Fruit fly (Drosophila melanogaster) whole organism, adult: Measurements from ENCODE around the gene beta4GalT7.

Experiments used
- CG11617 ChIP-seq: fragments of 200-800 bp; sonication (Bioruptor generic); optimal IDR thresholded peaks from 2 replicates; lab custom pipeline; 2017; ENCODE audit warnings: mild to moderate bottlenecking, missing biosample characterization, missing genetic modification reagents, missing genetic modification characterization
- CG12768 ChIP-seq: fragments of 200-800 bp; sonication (Bioruptor generic); optimal IDR thresholded peaks from 2 replicates; lab custom pipeline; 2017; ENCODE audit warnings: missing biosample characterization, missing genetic modification characterization, mild to moderate bottlenecking, moderate library complexity, missing genetic modification reagents
- CG14711 ChIP-seq: fragments of 200-800 bp; sonication (Bioruptor generic); optimal IDR thresholded peaks from 2 replicates; lab custom pipeline; 2018; ENCODE audit warnings: missing biosample characterization, mild to moderate bottlenecking, missing genetic modification characterization, moderate library complexity
- CG1620 ChIP-seq: fragments of 200-800 bp; sonication (Bioruptor generic); optimal IDR thresholded peaks from 2 replicates; lab custom pipeline; 2016; ENCODE audit warnings: missing biosample characterization, missing genetic modification characterization
- CG33017 ChIP-seq: fragments of 200-800 bp; sonication (Bioruptor generic); optimal IDR thresholded peaks from 2 replicates; lab custom pipeline; 2018; ENCODE audit warnings: missing biosample characterization, mild to moderate bottlenecking, missing genetic modification characterization, moderate library complexity
- CG5204 ChIP-seq: fragments of 200-800 bp; sonication (Bioruptor generic); optimal IDR thresholded peaks from 2 replicates; lab custom pipeline; 2016; ENCODE audit warnings: missing biosample characterization, missing genetic modification characterization
- CG7045 ChIP-seq: fragments of 200-800 bp; sonication (Bioruptor generic); optimal IDR thresholded peaks from 2 replicates; lab custom pipeline; 2017; ENCODE audit warnings: missing biosample characterization, mild to moderate bottlenecking, missing genetic modification characterization
- CG7101 ChIP-seq: fragments of 200-800 bp; sonication (Bioruptor generic); optimal IDR thresholded peaks from 2 replicates; lab custom pipeline; 2018; ENCODE audit warnings: missing biosample characterization, mild to moderate bottlenecking, missing genetic modification characterization, moderate library complexity
- Clk ChIP-seq: fragments of 200-800 bp; sonication (Bioruptor generic); optimal IDR thresholded peaks from 2 replicates; lab custom pipeline; 2017; ENCODE audit warnings: missing biosample characterization, missing genetic modification characterization
- Crg-1 ChIP-seq: fragments of 200-800 bp; sonication (Bioruptor generic); optimal IDR thresholded peaks from 2 replicates; lab custom pipeline; 2016; ENCODE audit warnings: missing biosample characterization, missing genetic modification characterization
- Hr96 ChIP-seq: fragments of 200-800 bp; sonication (Bioruptor generic); optimal IDR thresholded peaks from 2 replicates; lab custom pipeline; 2016; ENCODE audit warnings: missing biosample characterization, missing genetic modification characterization
- Mnt ChIP-seq: fragments of 200-800 bp; sonication (Bioruptor generic); optimal IDR thresholded peaks from 2 replicates; lab custom pipeline; 2016; ENCODE audit warnings: missing biosample characterization, mild to moderate bottlenecking, missing genetic modification characterization
- bab1 ChIP-seq: fragments of 200-800 bp; sonication (Bioruptor generic); optimal IDR thresholded peaks from 3 replicates; lab custom pipeline; 2019; ENCODE audit warnings: missing biosample characterization, mild to moderate bottlenecking, missing genetic modification characterization, moderate library complexity
- cic ChIP-seq: fragments of 200-800 bp; sonication (Bioruptor generic); optimal IDR thresholded peaks from 2 replicates; lab custom pipeline; 2017; ENCODE audit warnings: missing biosample characterization, mild to moderate bottlenecking, missing genetic modification characterization, moderate library complexity
- cnc ChIP-seq, 2 experiments: fragments of >200 bp; optimal IDR thresholded peaks; 2 replicates each; lab custom pipeline; 2017
- kay ChIP-seq: fragments of 200-800 bp; sonication (Bioruptor generic); peaks from one replicate; lab custom pipeline; 2016; ENCODE audit warnings: missing biosample characterization, missing genetic modification characterization, borderline replicate concordance
- ovo ChIP-seq: fragments of 200-800 bp; sonication (Bioruptor generic); optimal IDR thresholded peaks from 2 replicates; lab custom pipeline; 2016; ENCODE audit warnings: missing biosample characterization, missing genetic modification characterization
- pad ChIP-seq: fragments of 200-800 bp; sonication (Bioruptor generic); optimal IDR thresholded peaks from 3 replicates; lab custom pipeline; 2017; ENCODE audit warnings: missing biosample characterization, missing genetic modification characterization, mild to moderate bottlenecking, moderate library complexity, missing genetic modification reagents
- tj ChIP-seq: fragments of 200-800 bp; sonication (Bioruptor generic); optimal IDR thresholded peaks from 3 replicates; lab custom pipeline; 2017; ENCODE audit warnings: missing biosample characterization, mild to moderate bottlenecking, missing genetic modification characterization, moderate library complexity
- toe ChIP-seq: fragments of 200-800 bp; sonication (Bioruptor generic); optimal IDR thresholded peaks from 2 replicates; lab custom pipeline; 2016; ENCODE audit warnings: missing biosample characterization, missing genetic modification characterization

Gene beta4GalT7

DNA sequence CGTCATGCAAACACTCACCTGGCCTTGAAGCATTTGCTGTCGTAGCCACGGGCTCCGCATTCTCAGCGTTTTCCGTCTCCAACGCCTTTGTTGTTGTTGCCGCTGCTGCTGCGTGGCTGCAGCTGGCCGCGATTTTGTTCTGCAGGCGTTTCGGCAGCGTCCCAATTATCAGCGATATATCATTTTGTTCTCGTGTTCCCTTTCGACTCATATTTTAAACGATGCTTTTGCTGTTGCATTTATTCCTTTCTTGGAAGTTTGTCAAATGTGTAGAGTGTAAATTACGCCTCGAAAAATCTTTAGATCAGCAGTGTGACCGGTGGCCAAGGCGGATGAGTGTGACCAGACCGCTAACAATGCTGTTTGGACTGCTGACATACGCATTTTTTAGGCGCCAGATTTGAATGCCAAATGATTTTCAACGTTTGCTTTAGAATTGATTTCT lies 10.1 kb downstream of the beta4GalT7 start, which contains the start of gene Smg6:
Gene Smg6, minus strand, starts transcription at position 324 of the 445 bp plus-strand sequence.
- TF ChIP-seq CG14711 (no peak), ovo (no peak), Clk (GFP tag; lab: Kevin White, UChicago) (no peak), CG11617 (GFP tag; lab: Kevin White, UChicago) (peak; percentile 31), CG5204 (GFP tag; lab: Kevin White, UChicago) (no peak), Mnt (peak; percentile 35), Crg-1 (GFP tag; lab: Kevin White, UChicago) (no peak), CG7045 (GFP tag; lab: Kevin White, UChicago) (no peak), cic (GFP tag; lab: Kevin White, UChicago) (peak; percentile 39), CG1620 (no peak), kay (GFP tag; lab: Kevin White, UChicago) (no peak), Hr96 (GFP tag; lab: Kevin White, UChicago) (no peak), CG12768 (GFP tag; lab: Kevin White, UChicago) (no peak), bab1 (GFP tag; lab: Kevin White, UChicago) (peak; percentile 64), cnc (optimal IDR thresholded peaks at IDR 0.05; lab: Kevin White, UChicago) (no peak), pad (GFP tag; lab: Kevin White, UChicago) (no peak), CG7101 (tag; lab: Kevin White, UChicago) (no peak), tj (peak; percentile 98), toe (GFP tag; lab: Kevin White, UChicago) (no peak), CG33017 (tag; lab: Kevin White, UChicago) (no peak)

DNA sequence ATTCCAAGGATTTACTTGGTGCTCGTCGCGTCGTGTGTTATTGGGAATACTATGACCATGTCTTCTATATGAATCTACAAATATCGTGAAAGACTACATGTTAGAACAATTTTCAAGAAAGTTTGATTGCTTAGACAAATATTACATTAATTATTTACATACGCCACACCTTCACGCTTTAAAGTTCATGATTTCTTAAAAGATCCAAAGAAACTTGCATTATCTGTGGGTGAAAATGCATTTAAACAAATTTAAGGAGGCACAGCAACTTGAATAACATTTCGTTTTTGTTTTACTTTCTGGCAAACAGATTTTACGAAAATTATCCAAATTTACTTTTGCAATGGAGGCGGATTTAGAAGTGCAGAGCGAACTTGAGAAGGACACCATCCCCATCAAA lies 13.6 kb downstream of the beta4GalT7 start, which contains the start of gene CG31115:
Gene CG31115, plus strand, starts transcription at position 301 of the 400 bp plus-strand sequence.
- TF ChIP-seq pad (GFP tag; lab: Kevin White, UChicago) = no peak
- TF ChIP-seq CG5204 (GFP tag; lab: Kevin White, UChicago) = no peak
- TF ChIP-seq ovo = no peak
- no peak for TF ChIP-seq CG11617 (GFP tag; lab: Kevin White, UChicago)
- no peak for TF ChIP-seq CG1620

dm6 chr3R:25039028-25039476 lies 16.0 kb downstream of the beta4GalT7 start, which contains the start of the genes Ythdf and bai:
Gene Ythdf (minus strand): TSS chr3R:25039249.
Gene bai (plus strand): TSS chr3R:25039374.
- TF ChIP-seq ovo (no peak), pad (GFP tag; lab: Kevin White, UChicago) (peak; percentile 55), bab1 (GFP tag; lab: Kevin White, UChicago) (peak; percentile 30), CG5204 (GFP tag; lab: Kevin White, UChicago) (no peak), kay (GFP tag; lab: Kevin White, UChicago) (no peak), CG1620 (peak; percentile 65), Clk (GFP tag; lab: Kevin White, UChicago) (peak; percentile 30), cnc (optimal IDR thresholded peaks at IDR 0.05; lab: Kevin White, UChicago) (no peak), toe (GFP tag; lab: Kevin White, UChicago) (no peak), CG33017 (tag; lab: Kevin White, UChicago) (no peak), Crg-1 (GFP tag; lab: Kevin White, UChicago) (peak; percentile 35), CG14711 (peak; percentile 25), CG12768 (GFP tag; lab: Kevin White, UChicago) (peak; percentile 1), cic (GFP tag; lab: Kevin White, UChicago) (no peak), CG7101 (tag; lab: Kevin White, UChicago) (peak; percentile 40), CG11617 (GFP tag; lab: Kevin White, UChicago) (peak; percentile 46), CG7045 (GFP tag; lab: Kevin White, UChicago) (no peak), Hr96 (GFP tag; lab: Kevin White, UChicago) (no peak), tj (no peak), Mnt (peak; percentile 58)

dm6 chr3R:25044816-25045551 lies 21.9 kb downstream of the beta4GalT7 start, which contains the start of gene 5PtaseI:
Gene 5PtaseI (minus strand): TSS chr3R:25045151.
- TF ChIP-seq CG7045 (GFP tag; lab: Kevin White, UChicago) (no peak), bab1 (GFP tag; lab: Kevin White, UChicago) (peak; percentile 14), tj (peak; percentile 86)

- TF ChIP-seq pad (GFP tag; lab: Kevin White, UChicago) (no peak), kay (GFP tag; lab: Kevin White, UChicago) (no peak)
Observed at dm6 chr3R:25046023-25046422, 23.0 kb downstream of the beta4GalT7 start, which contains the start of gene CG11786. Gene CG11786 (plus strand): TSS chr3R:25046323.

- TF ChIP-seq pad (GFP tag; lab: Kevin White, UChicago) = no peak
- no peak for TF ChIP-seq kay (GFP tag; lab: Kevin White, UChicago)
- no peak for TF ChIP-seq CG1620
- TF ChIP-seq ovo = no peak
- TF ChIP-seq CG7101 (tag; lab: Kevin White, UChicago) = peak; percentile 16
- peak; percentile 46 for TF ChIP-seq bab1 (GFP tag; lab: Kevin White, UChicago)
- TF ChIP-seq tj = no peak
- no peak for TF ChIP-seq Clk (GFP tag; lab: Kevin White, UChicago)
- no peak for TF ChIP-seq Crg-1 (GFP tag; lab: Kevin White, UChicago)
- peak; percentile 5 for TF ChIP-seq CG12768 (GFP tag; lab: Kevin White, UChicago)
- no peak for TF ChIP-seq Mnt
- no peak for TF ChIP-seq CG7045 (GFP tag; lab: Kevin White, UChicago)
- no peak for TF ChIP-seq CG14711
- TF ChIP-seq cic (GFP tag; lab: Kevin White, UChicago) = peak; percentile 38
- TF ChIP-seq CG11617 (GFP tag; lab: Kevin White, UChicago) = no peak
Observed at dm6 chr3R:25047504-25047903, 24.4 kb downstream of the beta4GalT7 start, which contains the start of gene CG11790. Gene CG11790 (plus strand): TSS chr3R:25047706.
